Fruit fly (Drosophila melanogaster): Measurements from ENCODE around the gene unc79.

unc79 gene

DNA sequence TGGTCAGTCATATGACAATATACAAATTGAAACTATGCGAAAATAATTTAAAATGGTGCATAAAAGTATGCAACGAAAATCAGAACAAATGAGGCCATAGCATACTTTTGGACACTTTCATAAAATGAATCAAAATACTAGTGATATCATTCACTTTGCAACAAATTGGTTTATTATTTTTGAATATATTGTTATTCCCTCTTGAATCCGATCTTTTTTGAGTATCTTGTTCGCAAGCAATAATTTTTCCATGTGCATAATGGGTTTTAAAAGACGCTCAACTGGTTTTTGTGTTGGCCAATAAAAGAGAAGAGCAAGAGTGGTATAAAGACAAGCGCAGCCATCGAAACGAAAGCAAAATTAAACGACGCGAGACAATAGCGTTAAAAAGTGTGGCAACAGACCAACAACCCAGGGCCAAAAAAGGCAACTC, 58.2 kb downstream of the unc79 start:
- TF ChIP-seq Smox (GFP tag; optimal IDR thresholded peaks at IDR 0.05) (peak; percentile 85), topi (GFP tag; optimal IDR thresholded peaks at IDR 0.05) (peak; percentile 81), dsx (GFP tag; optimal IDR thresholded peaks at IDR 0.05; ENCODE audit: poor library complexity, severe bottlenecking) (peak; percentile 49), CG6854 (GFP tag; optimal IDR thresholded peaks at IDR 0.05) (peak; percentile 78), Hr38 (GFP tag; optimal IDR thresholded peaks at IDR 0.05) (no peak), CG11762 (GFP tag; optimal IDR thresholded peaks at IDR 0.05; ENCODE audit: insufficient read depth) (peak; percentile 66), Sox15 (GFP tag; optimal IDR thresholded peaks at IDR 0.05) (peak; percentile 74), net (GFP tag; optimal IDR thresholded peaks at IDR 0.05) (peak; percentile 84), fkh (GFP tag; optimal IDR thresholded peaks at IDR 0.05) (no peak), Eip93F (GFP tag; optimal IDR thresholded peaks at IDR 0.05) (no peak), CG34406 (GFP tag; optimal IDR thresholded peaks at IDR 0.05) (peak; percentile 80), cyc (GFP tag; optimal IDR thresholded peaks at IDR 0.05) (peak; percentile 77), Ets21C (GFP tag; optimal IDR thresholded peaks at IDR 0.05) (peak; percentile 64), Sox14 (GFP tag; optimal IDR thresholded peaks at IDR 0.05) (peak; percentile 89), Hr4 (GFP tag; optimal IDR thresholded peaks at IDR 0.05) (peak; percentile 88), Hr39 (GFP tag; optimal IDR thresholded peaks at IDR 0.05) (peak; percentile 84), CG6276 (GFP tag; optimal IDR thresholded peaks at IDR 0.05) (peak; percentile 77), CG9139 (GFP tag; optimal IDR thresholded peaks at IDR 0.05) (no peak), CG4318 (GFP tag; optimal IDR thresholded peaks at IDR 0.05) (peak; percentile 80), salr (GFP tag; optimal IDR thresholded peaks at IDR 0.05) (peak; percentile 75 to 89), esn (GFP tag; optimal IDR thresholded peaks at IDR 0.05) (peak; percentile 91), ss (GFP tag; optimal IDR thresholded peaks at IDR 0.05) (peak in 1 of 2 experiments; percentile 82), lz (GFP tag; optimal IDR thresholded peaks at IDR 0.05) (peak; percentile 84), fd59A (GFP tag; optimal IDR thresholded peaks at IDR 0.05) (peak; percentile 86), Eip75B (GFP tag; optimal IDR thresholded peaks at IDR 0.05) (peak; percentile 72), CG15336 (GFP tag; IDR thresholded peaks at IDR 0.05) (peak; percentile 74), CG31627 (GFP tag; optimal IDR thresholded peaks at IDR 0.05) (peak; percentile 88), Ets96B (tag; optimal IDR thresholded peaks at IDR 0.05) (peak; percentile 64), Gug (GFP tag; IDR thresholded peaks at IDR 0.05) (no peak), svp (GFP tag) (peak; percentile 83), CG11294 (GFP tag; IDR thresholded peaks at IDR 0.05) (no peak), pdm3 (GFP tag; optimal IDR thresholded peaks at IDR 0.05) (peak; percentile 86), CG10631 (GFP tag; optimal IDR thresholded peaks at IDR 0.05) (peak; percentile 79), spab (GFP tag; optimal IDR thresholded peaks at IDR 0.05) (peak; percentile 61), Eip78C (GFP tag) (peak; percentile 90), acj6 (GFP tag; optimal IDR thresholded peaks at IDR 0.05) (peak; percentile 85), CG6163 (GFP tag; IDR thresholded peaks at IDR 0.05) (no peak), CG1621 (tag; optimal IDR thresholded peaks at IDR 0.05) (peak; percentile 68), achi (GFP tag; optimal IDR thresholded peaks at IDR 0.05) (peak; percentile 79), Met (GFP tag; optimal IDR thresholded peaks at IDR 0.05) (peak; percentile 89), eg (GFP tag; IDR thresholded peaks at IDR 0.05) (peak; percentile 54; the same call in 1 of the 3 replicates), CG11902 (GFP tag; optimal IDR thresholded peaks at IDR 0.05) (peak; percentile 59), CG6792 (GFP tag; optimal IDR thresholded peaks at IDR 0.05) (peak; percentile 82), CG10669 (GFP tag; optimal IDR thresholded peaks at IDR 0.05) (peak; percentile 84), dac (GFP tag; optimal IDR thresholded peaks at IDR 0.05) (peak; percentile 58), CG32006 (GFP tag; optimal IDR thresholded peaks at IDR 0.05) (peak; percentile 94), CG16779 (tag; optimal IDR thresholded peaks at IDR 0.05) (peak; percentile 55), Lpt (GFP tag; optimal IDR thresholded peaks at IDR 0.05) (peak; percentile 85), OdsH (GFP tag; optimal IDR thresholded peaks at IDR 0.05) (peak; percentile 83), CG8319 (GFP tag; optimal IDR thresholded peaks at IDR 0.05) (peak; percentile 63), vri (GFP tag; optimal IDR thresholded peaks at IDR 0.05) (peak; percentile 76), CG8632 (GFP tag; optimal IDR thresholded peaks at IDR 0.05) (peak; percentile 76)

Data from whole organism, prepupa.